Worm (Caenorhabditis elegans) whole organism, late embryonic: ENCODE data around the gene umps-1.

Source experiments
- ama-1 ChIP-seq: fragments of 150-350 bp; optimal IDR thresholded peaks from 2 replicates; lab custom pipeline; 2014
- ceh-31 ChIP-seq: sonication (generic microtip); optimal IDR thresholded peaks from 2 replicates; lab custom pipeline; 2016; ENCODE audit warnings: missing genetic modification characterization, missing compliant biosample characterization
- dve-1 ChIP-seq: sonication (generic microtip); optimal IDR thresholded peaks from 2 replicates; lab custom pipeline; 2017; ENCODE audit warnings: antibody characterized with exemption, mild to moderate bottlenecking, missing genetic modification characterization, missing compliant biosample characterization
- eyg-1 ChIP-seq: sonication (generic microtip); optimal IDR thresholded peaks from 2 replicates; lab custom pipeline; 2016; ENCODE audit warnings: missing genotype, missing genetic modification characterization, missing compliant biosample characterization
- fkh-10 ChIP-seq: fragments of 150-350 bp; optimal IDR thresholded peaks from 2 replicates; lab custom pipeline; 2014; ENCODE audit warnings: missing biosample characterization, missing genetic modification reagents, missing genetic modification characterization
- hlh-13 ChIP-seq: fragments of 200-800 bp; sonication (Bioruptor generic); optimal IDR thresholded peaks from 2 replicates; lab custom pipeline; 2018; ENCODE audit warnings: mild to moderate bottlenecking, missing genetic modification characterization, missing compliant biosample characterization
- mec-3 ChIP-seq: sonication (generic microtip); optimal IDR thresholded peaks from 2 replicates; lab custom pipeline; 2016; ENCODE audit warnings: borderline replicate concordance, missing genetic modification characterization, missing compliant biosample characterization
- nfya-1 ChIP-seq: sonication (generic microtip); optimal IDR thresholded peaks from 2 replicates; lab custom pipeline; 2017; ENCODE audit warnings: missing genetic modification characterization, mild to moderate bottlenecking, missing compliant biosample characterization, antibody characterized with exemption, moderate library complexity
- pag-3 ChIP-seq: sonication (generic microtip); optimal IDR thresholded peaks from 2 replicates; lab custom pipeline; 2016; ENCODE audit warnings: missing compliant biosample characterization, missing genetic modification characterization, borderline replicate concordance
- pha-4 ChIP-seq: fragments of 150-350 bp; optimal IDR thresholded peaks from 2 replicates; lab custom pipeline; 2018; ENCODE audit warnings: missing biosample characterization, missing genetic modification reagents, missing genetic modification characterization
- pros-1 ChIP-seq: fragments of 150-350 bp; optimal IDR thresholded peaks from 2 replicates; lab custom pipeline; 2014; ENCODE audit warnings: missing biosample characterization, missing genetic modification reagents, missing genetic modification characterization
- sdc-2 ChIP-seq: sonication (generic microtip); optimal IDR thresholded peaks from 2 replicates; lab custom pipeline; 2016; ENCODE audit warnings: missing genotype, missing genetic modification characterization, missing compliant biosample characterization
- sox-4 ChIP-seq: sonication (generic microtip); optimal IDR thresholded peaks from 2 replicates; lab custom pipeline; 2017; ENCODE audit warnings: mild to moderate bottlenecking, missing genetic modification characterization, inconsistent platforms, missing compliant biosample characterization
- unc-55 ChIP-seq: sonication (generic microtip); optimal IDR thresholded peaks from 2 replicates; lab custom pipeline; 2017; ENCODE audit warnings: missing biosample characterization, missing genetic modification reagents, missing genetic modification characterization

ce11 chrIII:10395990-10396389, 38.5 kb upstream of the umps-1 start, which contains the start of gene M03C11.1:
- no peak for TF ChIP-seq sox-4 (tag; lab: Kevin White, UChicago)
- TF ChIP-seq ama-1 = no peak
- no peak for TF ChIP-seq ceh-31 (tag; lab: Kevin White, UChicago)
- no peak for TF ChIP-seq pros-1 (tag; lab: Kevin White, UChicago)
- TF ChIP-seq eyg-1 (tag; lab: Kevin White, UChicago) = no peak
- TF ChIP-seq unc-55 (GFP tag; lab: Kevin White, UChicago) = no peak
- TF ChIP-seq nfya-1 = no peak
- no peak for TF ChIP-seq pag-3 (tag; lab: Kevin White, UChicago)
- no peak for TF ChIP-seq fkh-10 (GFP tag; lab: Kevin White, UChicago)
- TF ChIP-seq dve-1 (tag; lab: Kevin White, UChicago) = no peak
- no peak for TF ChIP-seq hlh-13 (GFP tag; lab: Kevin White, UChicago)
- TF ChIP-seq pha-4 (tag; lab: Kevin White, UChicago) = no peak
- no peak for TF ChIP-seq sdc-2
- no peak for TF ChIP-seq mec-3
